Worm (Caenorhabditis elegans): ENCODE measurements around the gene srh-252.
"Not testable (repeated sequence)": the region's sequence is repeated elsewhere in the genome, so short reads cannot be mapped to it uniquely, and the experiment has no call there.

Gene srh-252

ce11 chrV:17223305-17223704, at the start of gene srh-252:
Gene srh-252, minus strand, starts transcription at chrV:17223405.
- TF ChIP-seq lsy-12 (tag; optimal IDR thresholded peaks at IDR 0.05) (no peak), mdl-1 (tag; optimal IDR thresholded peaks at IDR 0.05) (no peak), pqm-1 (tag; optimal IDR thresholded peaks at IDR 0.05) (no peak), nhr-11 (tag; optimal IDR thresholded peaks at IDR 0.05) (no peak), lin-15B (tag; optimal IDR thresholded peaks at IDR 0.05) (no peak), unc-39 (tag; optimal IDR thresholded peaks at IDR 0.05) (no peak), egl-5 (tag; optimal IDR thresholded peaks at IDR 0.05) (no peak), nhr-12 (tag; optimal IDR thresholded peaks at IDR 0.05) (no peak), aly-2 (tag; optimal IDR thresholded peaks at IDR 0.05) (no peak), ztf-4 (tag; optimal IDR thresholded peaks at IDR 0.05) (no peak), nhr-237 (tag; optimal IDR thresholded peaks at IDR 0.05) (no peak), unc-62 (GFP tag; optimal IDR thresholded peaks at IDR 0.05) (no peak), ZK546.5 (tag; optimal IDR thresholded peaks at IDR 0.05) (no peak)

- TF ChIP-seq ama-1 (optimal IDR thresholded peaks at IDR 0.05) (no peak), zag-1 (tag; optimal IDR thresholded peaks at IDR 0.05) (no peak), fkh-10 (GFP tag; optimal IDR thresholded peaks at IDR 0.05) (no peak), unc-39 (tag; optimal IDR thresholded peaks at IDR 0.05) (no peak), lsy-12 (tag; optimal IDR thresholded peaks at IDR 0.05) (no peak), egl-27 (tag; optimal IDR thresholded peaks at IDR 0.05) (no peak), ceh-16 (tag; optimal IDR thresholded peaks at IDR 0.05) (no peak), daf-12 (tag; optimal IDR thresholded peaks at IDR 0.05) (no peak), pqm-1 (tag; optimal IDR thresholded peaks at IDR 0.05) (no peak), jun-1 (tag; optimal IDR thresholded peaks at IDR 0.05) (no peak), ceh-82 (tag; optimal IDR thresholded peaks at IDR 0.05) (no peak), lin-39 (tag; optimal IDR thresholded peaks at IDR 0.05) (no peak)
Measured at ce11 chrV:17272112-17272511, 48.9 kb upstream of the srh-252 start.

- TF ChIP-seq mdl-1, jun-1, nhr-12 (tag; optimal IDR thresholded peaks at IDR 0.05): not testable (repeated sequence)
Measured at ce11 chrV:17264855-17265254, 41.6 kb upstream of the srh-252 start, which contains the start of gene K10G4.3. Gene K10G4.3, minus strand, starts transcription at chrV:17264955.

ce11 chrV:17261385-17261784, 38.2 kb upstream of the srh-252 start:
- TF ChIP-seq snpc-4 (tag; optimal IDR thresholded peaks at IDR 0.05), result peak; percentile 19
- TF ChIP-seq aly-2 (tag; optimal IDR thresholded peaks at IDR 0.05), result no peak

- TF ChIP-seq nhr-77 (tag; optimal IDR thresholded peaks at IDR 0.05) (no peak), aly-2 (tag; optimal IDR thresholded peaks at IDR 0.05) (no peak), eor-1 (tag; optimal IDR thresholded peaks at IDR 0.05) (no peak), ceh-82 (tag; optimal IDR thresholded peaks at IDR 0.05) (no peak), nhr-28 (tag; optimal IDR thresholded peaks at IDR 0.05) (no peak), lsy-12 (tag; optimal IDR thresholded peaks at IDR 0.05) (no peak), daf-12 (tag; optimal IDR thresholded peaks at IDR 0.05) (no peak), fos-1 (tag; optimal IDR thresholded peaks at IDR 0.05) (no peak), fkh-2 (tag; optimal IDR thresholded peaks at IDR 0.05) (no peak), nhr-67 (tag; optimal IDR thresholded peaks at IDR 0.05) (no peak), snpc-4 (tag; optimal IDR thresholded peaks at IDR 0.05) (no peak), mdl-1 (tag; optimal IDR thresholded peaks at IDR 0.05) (no peak), unc-62 (GFP tag; optimal IDR thresholded peaks at IDR 0.05) (no peak)
Measured at ce11 chrV:17258868-17259267, 35.7 kb upstream of the srh-252 start, which contains the start of gene fbxa-85. Gene fbxa-85, plus strand, starts transcription at chrV:17259168.

- TF ChIP-seq skn-1 (tag; optimal IDR thresholded peaks at IDR 0.05) (peak; percentile 72), pqm-1 (tag; optimal IDR thresholded peaks at IDR 0.05) (peak; percentile 14), elt-2 (tag; optimal IDR thresholded peaks at IDR 0.05) (peak; percentile 50), eor-1 (tag; optimal IDR thresholded peaks at IDR 0.05) (no peak)
Measured at ce11 chrV:17258244-17258643, 35.0 kb upstream of the srh-252 start.

DNA sequence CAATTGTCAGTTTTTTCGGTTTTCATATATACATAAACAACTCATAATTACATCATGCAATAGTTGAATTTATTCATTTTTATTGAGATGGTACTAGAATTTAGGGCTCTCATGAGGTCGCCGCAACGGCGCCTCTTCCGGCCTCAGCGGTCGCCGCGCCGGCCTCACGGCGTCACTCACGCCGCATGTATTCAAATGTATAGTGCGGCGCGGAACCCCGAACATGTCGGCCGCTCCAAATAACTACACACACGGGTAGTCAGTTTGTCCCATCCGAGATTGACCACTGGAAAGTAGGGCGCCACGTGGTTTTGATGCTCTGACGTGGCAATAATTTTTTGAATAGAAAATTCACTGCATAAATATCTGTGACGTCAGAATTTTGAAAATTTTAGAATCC, 34.4 kb upstream of the srh-252 start:
- TF ChIP-seq pqm-1 (tag; optimal IDR thresholded peaks at IDR 0.05) (no peak), nfya-1 (tag; optimal IDR thresholded peaks at IDR 0.05; ENCODE audit: insufficient read depth) (no peak), mml-1 (tag; optimal IDR thresholded peaks at IDR 0.05) (no peak), jun-1 (tag; optimal IDR thresholded peaks at IDR 0.05) (no peak), lsy-12 (tag; optimal IDR thresholded peaks at IDR 0.05) (no peak), daf-12 (tag; optimal IDR thresholded peaks at IDR 0.05) (no peak), tbx-2 (tag; optimal IDR thresholded peaks at IDR 0.05) (no peak), hmg-11 (tag; optimal IDR thresholded peaks at IDR 0.05) (no peak)
